Worm (Caenorhabditis elegans): ENCODE measurements around the gene unc-16.
A peak's percentile ranks its signal among the peaks of the same experiment; 100 is the strongest.

unc-16 gene

DNA sequence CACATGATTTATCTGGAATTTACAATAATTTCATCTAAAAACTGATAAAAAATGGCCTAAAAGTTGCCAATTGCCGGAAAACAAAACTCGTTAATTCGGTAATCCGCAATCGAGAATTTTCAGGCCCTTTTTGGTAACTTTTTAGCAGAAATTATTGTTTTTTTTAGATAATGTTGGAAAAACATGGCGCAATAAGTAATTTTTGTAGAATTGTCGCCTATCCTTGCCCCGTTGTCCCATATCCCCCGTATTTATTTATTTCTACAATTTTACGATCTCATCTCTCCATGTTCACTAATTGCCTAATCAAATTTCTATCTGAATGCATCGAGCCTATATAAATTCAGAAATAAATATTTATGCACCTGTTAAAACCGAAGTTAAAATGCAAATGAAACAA, 33.1 kb upstream of the unc-16 start:
- TF ChIP-seq elt-1 (tag; optimal IDR thresholded peaks at IDR 0.05; ENCODE audit: borderline replicate concordance, insufficient read depth) (no peak), lin-32 (GFP tag; optimal IDR thresholded peaks at IDR 0.05) (no peak), elt-3 (tag; optimal IDR thresholded peaks at IDR 0.05) (no peak), tbx-8 (GFP tag; optimal IDR thresholded peaks at IDR 0.05) (no peak), zip-8 (tag; optimal IDR thresholded peaks at IDR 0.05) (no peak), drap-1 (GFP tag; optimal IDR thresholded peaks at IDR 0.05) (no peak), lsy-2 (tag; optimal IDR thresholded peaks at IDR 0.05) (no peak), sptf-1 (tag; optimal IDR thresholded peaks at IDR 0.05) (no peak), snpc-4 (tag; optimal IDR thresholded peaks at IDR 0.05) (no peak), nhr-237 (tag; optimal IDR thresholded peaks at IDR 0.05) (no peak), bed-3 (GFP tag; optimal IDR thresholded peaks at IDR 0.05) (no peak), unc-62 (GFP tag; optimal IDR thresholded peaks at IDR 0.05) (no peak), cnd-1 (tag; optimal IDR thresholded peaks at IDR 0.05) (no peak), ceh-43 (GFP tag; optimal IDR thresholded peaks at IDR 0.05) (no peak), hlh-1 (tag; optimal IDR thresholded peaks at IDR 0.05) (no peak), pha-4 (tag; optimal IDR thresholded peaks at IDR 0.05) (no peak), ceh-39 (tag; optimal IDR thresholded peaks at IDR 0.05) (no peak), ztf-11 (tag; optimal IDR thresholded peaks at IDR 0.05) (no peak), ham-2 (GFP tag; optimal IDR thresholded peaks at IDR 0.05) (no peak), mls-2 (tag; optimal IDR thresholded peaks at IDR 0.05) (no peak)

DNA sequence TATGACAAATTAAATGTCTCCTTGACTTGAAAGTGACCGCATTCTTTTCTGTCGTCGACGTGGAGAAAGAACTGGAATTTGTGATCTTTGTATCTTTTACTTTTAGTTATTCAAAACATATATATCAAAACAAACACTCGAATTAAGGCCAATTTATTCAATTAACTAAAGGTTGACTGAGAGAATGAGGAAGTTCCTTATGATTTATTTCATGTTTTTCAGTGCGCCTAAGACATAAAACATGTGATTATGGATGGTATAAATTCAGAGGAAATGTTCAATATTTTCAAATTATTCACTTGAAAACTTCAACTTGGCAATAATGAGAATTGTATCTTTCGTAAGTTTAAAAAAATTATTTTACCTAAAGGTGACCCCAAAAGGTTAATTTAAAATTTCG, 32.5 kb upstream of the unc-16 start, which contains the start of gene F55H2.8:
TSS of gene F55H2.8 (plus strand) at position 301 of the 400 bp plus-strand sequence.
- TF ChIP-seq nhr-12 (tag; optimal IDR thresholded peaks at IDR 0.05) = no peak
- no peak for TF ChIP-seq mab-5 (tag; optimal IDR thresholded peaks at IDR 0.05)

ce11 chrIII:9516148-9516547, 29.9 kb upstream of the unc-16 start, which contains the start of gene F55H2.7:
Gene F55H2.7 (minus strand): TSS chrIII:9516248.
- no peak for TF ChIP-seq sptf-1 (tag; optimal IDR thresholded peaks at IDR 0.05)
- TF ChIP-seq elt-3 (tag; optimal IDR thresholded peaks at IDR 0.05) = no peak
- TF ChIP-seq lin-32 (GFP tag; optimal IDR thresholded peaks at IDR 0.05) = no peak
- no peak for TF ChIP-seq drap-1 (GFP tag; optimal IDR thresholded peaks at IDR 0.05)

- no peak for TF ChIP-seq blmp-1 (tag; optimal IDR thresholded peaks at IDR 0.05)
- TF ChIP-seq mab-5 (tag; optimal IDR thresholded peaks at IDR 0.05) = no peak
- TF ChIP-seq ceh-83 (GFP tag; optimal IDR thresholded peaks at IDR 0.05) = no peak
- no peak for TF ChIP-seq ztf-11 (tag; optimal IDR thresholded peaks at IDR 0.05)
- TF ChIP-seq lin-13 (tag; optimal IDR thresholded peaks at IDR 0.05) = peak; percentile 81
- no peak for TF ChIP-seq unc-39 (tag; optimal IDR thresholded peaks at IDR 0.05)
- no peak for TF ChIP-seq nhr-12 (tag; optimal IDR thresholded peaks at IDR 0.05)
- no peak for TF ChIP-seq sptf-1 (tag; optimal IDR thresholded peaks at IDR 0.05)
- TF ChIP-seq nhr-28 (tag; optimal IDR thresholded peaks at IDR 0.05) = no peak
- peak; percentile 75 for TF ChIP-seq nhr-237 (tag; optimal IDR thresholded peaks at IDR 0.05)
- no peak for TF ChIP-seq zip-8 (tag; optimal IDR thresholded peaks at IDR 0.05)
- peak; percentile 63 for TF ChIP-seq mep-1 (tag; optimal IDR thresholded peaks at IDR 0.05)
- peak; percentile 58 for TF ChIP-seq ceh-39 (tag; optimal IDR thresholded peaks at IDR 0.05)
- no peak for TF ChIP-seq bed-3 (GFP tag; optimal IDR thresholded peaks at IDR 0.05)
- peak; percentile 13 for TF ChIP-seq elt-1 (tag; optimal IDR thresholded peaks at IDR 0.05; ENCODE audit: borderline replicate concordance, insufficient read depth)
- no peak for TF ChIP-seq sem-2 (GFP tag; optimal IDR thresholded peaks at IDR 0.05)
- TF ChIP-seq lin-32 (GFP tag; optimal IDR thresholded peaks at IDR 0.05) = no peak
- no peak for TF ChIP-seq flh-1 (GFP tag; optimal IDR thresholded peaks at IDR 0.05)
- TF ChIP-seq ceh-43 (GFP tag; optimal IDR thresholded peaks at IDR 0.05) = no peak
- peak; percentile 24 for TF ChIP-seq unc-62 (GFP tag; optimal IDR thresholded peaks at IDR 0.05)
- TF ChIP-seq snpc-4 (tag; optimal IDR thresholded peaks at IDR 0.05) = no peak
- peak; percentile 15 for TF ChIP-seq drap-1 (GFP tag; optimal IDR thresholded peaks at IDR 0.05)
- TF ChIP-seq ham-2 (GFP tag; optimal IDR thresholded peaks at IDR 0.05) = no peak
- no peak for TF ChIP-seq cnd-1 (tag; optimal IDR thresholded peaks at IDR 0.05)
- TF ChIP-seq M03D4.4 (tag; optimal IDR thresholded peaks at IDR 0.05) = no peak
- peak; percentile 36 for TF ChIP-seq hlh-1 (tag; optimal IDR thresholded peaks at IDR 0.05)
- TF ChIP-seq nhr-76 (tag; optimal IDR thresholded peaks at IDR 0.05) = no peak
- peak; percentile 30 for TF ChIP-seq unc-120 (tag; optimal IDR thresholded peaks at IDR 0.05; ENCODE audit: poor library complexity, severe bottlenecking)
- no peak for TF ChIP-seq elt-3 (tag; optimal IDR thresholded peaks at IDR 0.05)
- peak; percentile 72 for TF ChIP-seq ces-1 (GFP tag; optimal IDR thresholded peaks at IDR 0.05)
- no peak for TF ChIP-seq mls-2 (tag; optimal IDR thresholded peaks at IDR 0.05)
- no peak for TF ChIP-seq tbx-8 (GFP tag; optimal IDR thresholded peaks at IDR 0.05)
- TF ChIP-seq nhr-2 (tag; optimal IDR thresholded peaks at IDR 0.05) = no peak
- TF ChIP-seq pha-4 (tag; optimal IDR thresholded peaks at IDR 0.05) = peak; percentile 88
- peak; percentile 82 for TF ChIP-seq lsy-2 (tag; optimal IDR thresholded peaks at IDR 0.05)
These were observed 24.5 kb upstream of the unc-16 start, which contains the start of the genes clu-1 and prp-40 for ce11 chrIII:9521410-9522090. Gene clu-1 (minus strand): TSS chrIII:9521460. Gene prp-40 (plus strand): TSS chrIII:9522075.

All from whole organism, mixed stage, embryonic.